Fruit fly (Drosophila melanogaster) whole organism, embryonic: ENCODE data around the gene CG31882.

Experiments used
- Adf1 ChIP-seq: fragments of 200-800 bp; sonication (Bioruptor generic); IDR thresholded peaks from 2 replicates; pipeline ENCODE4 v1.3.6; 2022; ENCODE audit warnings: missing biosample characterization, missing genetic modification characterization
- Bgb ChIP-seq: fragments of 200-800 bp; sonication (Bioruptor generic); IDR thresholded peaks from 2 replicates; pipeline ENCODE4 v1.3.6; 2022; ENCODE audit warnings: missing biosample characterization, missing genetic modification characterization; ENCODE audit not compliant: partially characterized antibody
- CG10209 ChIP-seq: fragments of 200-800 bp; sonication (Bioruptor generic); optimal IDR thresholded peaks from 3 replicates; lab custom pipeline; 2017; ENCODE audit warnings: missing biosample characterization, mild to moderate bottlenecking, missing genetic modification characterization, missing genetic modification reagents
- CG12942 ChIP-seq: fragments of 200-800 bp; sonication (Bioruptor generic); optimal IDR thresholded peaks from 3 replicates; lab custom pipeline; 2016; ENCODE audit warnings: missing biosample characterization, missing genetic modification characterization
- CG14860 ChIP-seq: fragments of 200-800 bp; sonication (Bioruptor generic); IDR thresholded peaks from 3 replicates; pipeline ENCODE4 v1.3.6; 2022; ENCODE audit warnings: missing biosample characterization, missing genetic modification characterization; ENCODE audit not compliant: partially characterized antibody
- CG15479 ChIP-seq: fragments of 200-800 bp; sonication (Bioruptor generic); optimal IDR thresholded peaks from 3 replicates; lab custom pipeline; 2019; ENCODE audit warnings: missing biosample characterization, mild to moderate bottlenecking, missing genetic modification characterization, moderate library complexity
- CG30020 ChIP-seq: fragments of 200-800 bp; optimal IDR thresholded peaks from 2 replicates; lab custom pipeline; 2019; ENCODE audit warnings: missing biosample characterization, mild to moderate bottlenecking, missing genetic modification characterization, moderate library complexity
- CG31365 ChIP-seq: fragments of 200-800 bp; sonication (Bioruptor generic); optimal IDR thresholded peaks from 2 replicates; lab custom pipeline; 2018; ENCODE audit warnings: missing biosample characterization, mild to moderate bottlenecking, missing genetic modification characterization
- CG3407 ChIP-seq: fragments of 200-800 bp; sonication (Bioruptor generic); optimal IDR thresholded peaks from 2 replicates; lab custom pipeline; 2018; ENCODE audit warnings: missing biosample characterization, mild to moderate bottlenecking, missing genetic modification characterization
- CG34224 ChIP-seq: fragments of 200-800 bp; sonication (Bioruptor generic); IDR thresholded peaks from 3 replicates; pipeline ENCODE4 v1.3.6; 2022; ENCODE audit warnings: missing biosample characterization, missing genetic modification characterization; ENCODE audit not compliant: partially characterized antibody
- CG4360 ChIP-seq: fragments of 200-800 bp; sonication (Bioruptor generic); IDR thresholded peaks from 2 replicates; pipeline ENCODE4 v1.3.6; 2022; ENCODE audit warnings: missing biosample characterization, missing genetic modification characterization
- CG4404 ChIP-seq: fragments of 200-800 bp; sonication (Bioruptor generic); IDR thresholded peaks from 2 replicates; pipeline ENCODE4 v1.3.6; 2022; ENCODE audit warnings: missing biosample characterization, missing genetic modification characterization
- CG8290 ChIP-seq, 3 experiments: fragments of 200-800 bp; sonication (Bioruptor generic); optimal IDR thresholded peaks; 2 replicates each; lab custom pipeline; 2016 to 2019; ENCODE audit warnings: missing biosample characterization in 3 of 3, missing genetic modification characterization in 3 of 3, mild to moderate bottlenecking in 2 of 3, moderate library complexity in 1 of 3
- CG8359 ChIP-seq: fragments of 200-800 bp; sonication (Bioruptor generic); optimal IDR thresholded peaks from 2 replicates; lab custom pipeline; 2017; ENCODE audit warnings: missing biosample characterization, mild to moderate bottlenecking, missing genetic modification characterization, borderline replicate concordance
- CG9215 ChIP-seq: fragments of 200-800 bp; sonication (Bioruptor generic); IDR thresholded peaks from 2 replicates; pipeline ENCODE4 v1.3.6; 2022; ENCODE audit warnings: missing biosample characterization, missing genetic modification characterization
- CG9876 ChIP-seq: fragments of 200-800 bp; sonication (Bioruptor generic); optimal IDR thresholded peaks from 2 replicates; lab custom pipeline; 2016; ENCODE audit warnings: missing biosample characterization, missing genetic modification characterization
- CG9932 ChIP-seq: fragments of 200-800 bp; sonication (Bioruptor generic); IDR thresholded peaks from 2 replicates; pipeline ENCODE4 v1.3.6; 2022; ENCODE audit warnings: missing biosample characterization, missing genetic modification characterization
- D19B ChIP-seq: fragments of 200-800 bp; sonication (Bioruptor generic); optimal IDR thresholded peaks from 2 replicates; lab custom pipeline; 2017; ENCODE audit warnings: missing biosample characterization, mild to moderate bottlenecking, missing genetic modification characterization
- Doc3 ChIP-seq: fragments of 200-800 bp; sonication (Bioruptor generic); IDR thresholded peaks from 3 replicates; pipeline ENCODE4 v1.3.6; 2022; ENCODE audit warnings: missing biosample characterization, missing genetic modification characterization; ENCODE audit not compliant: partially characterized antibody
- Gsc ChIP-seq: fragments of 200-800 bp; sonication (Bioruptor generic); IDR thresholded peaks from 2 replicates; pipeline ENCODE4 v1.3.6; 2022; ENCODE audit warnings: missing biosample characterization, missing genetic modification characterization
- HLHmδ ChIP-seq: fragments of 200-800 bp; sonication (Bioruptor generic); optimal IDR thresholded peaks from 2 replicates; lab custom pipeline; 2018; ENCODE audit warnings: missing biosample characterization, mild to moderate bottlenecking, missing genetic modification characterization, moderate library complexity
- Mrtf ChIP-seq: fragments of 200-800 bp; sonication (Bioruptor generic); IDR thresholded peaks from 3 replicates; pipeline ENCODE4 v1.3.6; 2022; ENCODE audit warnings: missing biosample characterization, missing genetic modification characterization
- NfI ChIP-seq: fragments of 200-800 bp; sonication (Bioruptor generic); optimal IDR thresholded peaks from 3 replicates; lab custom pipeline; 2018; ENCODE audit warnings: missing biosample characterization, mild to moderate bottlenecking, missing genetic modification characterization, moderate library complexity
- ac ChIP-seq: fragments of 200-800 bp; sonication (Bioruptor generic); optimal IDR thresholded peaks from 3 replicates; lab custom pipeline; 2017; ENCODE audit warnings: missing biosample characterization, mild to moderate bottlenecking, missing genetic modification characterization
- ara ChIP-seq: fragments of 200-800 bp; sonication (Bioruptor generic); IDR thresholded peaks from 2 replicates; pipeline ENCODE4 v1.3.6; 2022; ENCODE audit warnings: missing biosample characterization, missing genetic modification characterization
- bab2 ChIP-seq: fragments of 200-800 bp; sonication (Bioruptor generic); optimal IDR thresholded peaks from 2 replicates; lab custom pipeline; 2016; ENCODE audit warnings: missing biosample characterization, missing genetic modification characterization
- bbx ChIP-seq: fragments of 200-800 bp; sonication (Bioruptor generic); IDR thresholded peaks from 2 replicates; pipeline ENCODE4 v1.3.6; 2022; ENCODE audit warnings: missing biosample characterization, missing genetic modification characterization; ENCODE audit not compliant: partially characterized antibody
- caup ChIP-seq: fragments of 200-800 bp; sonication (Bioruptor generic); optimal IDR thresholded peaks from 3 replicates; lab custom pipeline; 2017; ENCODE audit warnings: missing biosample characterization, mild to moderate bottlenecking, missing genetic modification characterization, moderate library complexity; ENCODE audit not compliant: severe bottlenecking
- ewg ChIP-seq: fragments of 200-800 bp; sonication (Bioruptor generic); optimal IDR thresholded peaks from 3 replicates; lab custom pipeline; 2017; ENCODE audit warnings: mild to moderate bottlenecking, missing biosample characterization, missing genetic modification reagents, missing genetic modification characterization
- grn ChIP-seq: fragments of 200-800 bp; sonication (Bioruptor generic); optimal IDR thresholded peaks from 3 replicates; lab custom pipeline; 2017; ENCODE audit warnings: missing biosample characterization, missing genetic modification characterization
- insv ChIP-seq, 2 experiments: fragments of 200-800 bp; sonication (Bioruptor generic); optimal IDR thresholded peaks; 3 replicates each; lab custom pipeline; 2016 to 2018; ENCODE audit warnings: missing biosample characterization in 2 of 2, missing genetic modification characterization in 2 of 2
- jigr1 ChIP-seq: fragments of 200-800 bp; sonication (Bioruptor generic); IDR thresholded peaks from 3 replicates; pipeline ENCODE4 v1.3.6; 2022; ENCODE audit warnings: missing biosample characterization, missing genetic modification characterization
- jing ChIP-seq: fragments of 200-800 bp; sonication (Bioruptor generic); optimal IDR thresholded peaks from 2 replicates; lab custom pipeline; 2018; ENCODE audit warnings: missing biosample characterization, mild to moderate bottlenecking, missing genetic modification characterization
- oc ChIP-seq: fragments of 200-800 bp; sonication (Bioruptor generic); optimal IDR thresholded peaks from 2 replicates; lab custom pipeline; 2018; ENCODE audit warnings: missing biosample characterization, mild to moderate bottlenecking, missing genetic modification characterization, moderate library complexity
- pita ChIP-seq: fragments of 200-800 bp; sonication (Bioruptor generic); optimal IDR thresholded peaks from 2 replicates; lab custom pipeline; 2017; ENCODE audit warnings: missing biosample characterization, mild to moderate bottlenecking, missing genetic modification characterization
- pum ChIP-seq: fragments of 200-800 bp; sonication (Bioruptor generic); optimal IDR thresholded peaks from 2 replicates; lab custom pipeline; 2016; ENCODE audit warnings: missing biosample characterization, missing genetic modification characterization
- salm ChIP-seq: fragments of 200-800 bp; sonication (Bioruptor generic); optimal IDR thresholded peaks from 2 replicates; lab custom pipeline; 2018; ENCODE audit warnings: missing biosample characterization, mild to moderate bottlenecking, missing genetic modification characterization
- sc ChIP-seq, 3 experiments: fragments of >200 bp in 2 of 3; fragments of 200-800 bp in 1 of 3; sonication (Bioruptor generic) in 1 of 3; optimal IDR thresholded peaks; 2 replicates in 2 of 3; 3 replicates in 1 of 3; lab custom pipeline; 2017; ENCODE audit warnings: mild to moderate bottlenecking in 1 of 3, missing biosample characterization in 1 of 3, missing genetic modification characterization in 1 of 3, missing genetic modification reagents in 1 of 3
- seq ChIP-seq: fragments of 200-800 bp; sonication (Bioruptor generic); IDR thresholded peaks from 2 replicates; pipeline ENCODE4 v1.3.6; 2022; ENCODE audit warnings: missing biosample characterization, missing genetic modification characterization
- shn ChIP-seq: fragments of 200-800 bp; sonication (Bioruptor generic); optimal IDR thresholded peaks from 3 replicates; lab custom pipeline; 2016; ENCODE audit warnings: missing biosample characterization, missing genetic modification characterization
- sisA ChIP-seq: fragments of 200-800 bp; sonication (Bioruptor generic); IDR thresholded peaks from 2 replicates; pipeline ENCODE4 v1.3.6; 2022; ENCODE audit warnings: missing biosample characterization, missing genetic modification characterization
- sqz ChIP-seq: fragments of 200-800 bp; sonication (Bioruptor generic); optimal IDR thresholded peaks from 3 replicates; lab custom pipeline; 2018; ENCODE audit warnings: missing biosample characterization, mild to moderate bottlenecking, missing genetic modification characterization
- tll ChIP-seq, 2 experiments: fragments of 200-800 bp in 1 of 2; fragments of >200 bp in 1 of 2; sonication (Bioruptor generic) in 1 of 2; optimal IDR thresholded peaks; 2 replicates each; lab custom pipeline; 2017 to 2019; ENCODE audit warnings: missing biosample characterization in 2 of 2, missing genetic modification characterization in 2 of 2, mild to moderate bottlenecking in 1 of 2, moderate library complexity in 1 of 2
- trem ChIP-seq: fragments of 200-800 bp; optimal IDR thresholded peaks from 3 replicates; lab custom pipeline; 2019; ENCODE audit warnings: missing biosample characterization, mild to moderate bottlenecking, missing genetic modification characterization, moderate library complexity
- zen ChIP-seq: fragments of 200-800 bp; sonication (Bioruptor generic); optimal IDR thresholded peaks from 3 replicates; lab custom pipeline; 2018; ENCODE audit warnings: missing biosample characterization, mild to moderate bottlenecking, missing genetic modification characterization, moderate library complexity
- zf30C ChIP-seq: fragments of 200-800 bp; sonication (Bioruptor generic); optimal IDR thresholded peaks from 3 replicates; lab custom pipeline; 2018; ENCODE audit warnings: missing biosample characterization, mild to moderate bottlenecking, missing genetic modification characterization

CG31882 gene

dm6 chr2L:9585942-9586341 lies 39.1 kb downstream of the CG31882 start (continued):
- TF ChIP-seq Mrtf (GFP tag; lab: Robert Waterston, UW) (no peak), CG9215 (GFP tag; lab: Robert Waterston, UW) (no peak), CG12942 (GFP tag; lab: Kevin White, UChicago) (no peak), Bgb (GFP tag; lab: Robert Waterston, UW) (no peak), trem (tag; lab: Kevin White, UChicago) (peak; percentile 36), Doc3 (GFP tag; lab: Robert Waterston, UW) (no peak), pum (GFP tag; lab: Kevin White, UChicago) (no peak), CG14860 (GFP tag; lab: Robert Waterston, UW) (no peak), sc (optimal IDR thresholded peaks at IDR 0.05; lab: Kevin White, UChicago) (no peak), sc (GFP tag; optimal IDR thresholded peaks at IDR 0.05; lab: Kevin White, UChicago) (no peak), caup (GFP tag; lab: Kevin White, UChicago) (no peak), zf30C (GFP tag; lab: Kevin White, UChicago) (peak; percentile 35), shn (GFP tag; lab: Kevin White, UChicago) (no peak), CG9876 (no peak), CG34224 (no peak), sqz (GFP tag; lab: Kevin White, UChicago) (no peak), sisA (GFP tag; lab: Robert Waterston, UW) (no peak), CG30020 (tag; lab: Kevin White, UChicago) (no peak), CG31365 (tag; lab: Kevin White, UChicago) (no peak), CG4404 (GFP tag; lab: Robert Waterston, UW) (peak; percentile 32; the same call in 1 of the 2 replicates), CG3407 (GFP tag; lab: Kevin White, UChicago) (no peak), NfI (GFP tag; lab: Kevin White, UChicago) (no peak), Gsc (GFP tag; lab: Robert Waterston, UW) (no peak), jigr1 (GFP tag; lab: Robert Waterston, UW) (no peak), CG8290 (GFP tag; optimal IDR thresholded peaks at IDR 0.05; lab: Kevin White, UChicago) (peak; percentile 1), CG8290 (tag; optimal IDR thresholded peaks at IDR 0.05; lab: Kevin White, UChicago) (no peak)

- TF ChIP-seq sqz (GFP tag; lab: Kevin White, UChicago) (peak; percentile 61), insv (GFP tag; optimal IDR thresholded peaks at IDR 0.05; lab: Kevin White, UChicago) (peak in 1 of 2 experiments; percentile 71), ac (GFP tag; lab: Kevin White, UChicago) (peak; percentile 17), zen (tag; lab: Kevin White, UChicago) (peak; percentile 40), grn (GFP tag; lab: Kevin White, UChicago) (peak; percentile 95), oc (tag; lab: Kevin White, UChicago) (peak; percentile 46), CG15479 (GFP tag; lab: Kevin White, UChicago) (peak; percentile 5), bbx (GFP tag; lab: Robert Waterston, UW) (no peak), CG8290 (GFP tag; optimal IDR thresholded peaks at IDR 0.05; lab: Kevin White, UChicago) (no peak), CG8290 (tag; optimal IDR thresholded peaks at IDR 0.05; lab: Kevin White, UChicago) (no peak), bab2 (GFP tag; lab: Kevin White, UChicago) (no peak), CG4360 (GFP tag; lab: Robert Waterston, UW) (peak; percentile 70), tll (GFP tag; optimal IDR thresholded peaks at IDR 0.05; lab: Kevin White, UChicago) (peak in 1 of 2 experiments; percentile 94)
These were observed 40.9 kb downstream of the CG31882 start for dm6 chr2L:9584098-9584703.

- TF ChIP-seq salm (no peak), CG8359 (GFP tag; lab: Kevin White, UChicago) (no peak), ewg (GFP tag; lab: Kevin White, UChicago) (peak; percentile 81), HLHmδ (GFP tag; lab: Kevin White, UChicago) (no peak), pita (GFP tag; lab: Kevin White, UChicago) (no peak), CG10209 (GFP tag; lab: Kevin White, UChicago) (no peak), CG9932 (no peak), ara (no peak), seq (GFP tag; lab: Robert Waterston, UW) (peak; percentile 23; the same call in 1 of the 2 replicates), jing (peak; percentile 62), D19B (no peak), Adf1 (no peak)
These were observed 43.5 kb downstream of the CG31882 start, which contains the start of gene gcm for dm6 chr2L:9581582-9581981. TSS of gene gcm (minus strand) at chr2L:9581745.
